Fruit fly (Drosophila melanogaster): ENCODE data around the gene Hs3st-B.

DNA sequence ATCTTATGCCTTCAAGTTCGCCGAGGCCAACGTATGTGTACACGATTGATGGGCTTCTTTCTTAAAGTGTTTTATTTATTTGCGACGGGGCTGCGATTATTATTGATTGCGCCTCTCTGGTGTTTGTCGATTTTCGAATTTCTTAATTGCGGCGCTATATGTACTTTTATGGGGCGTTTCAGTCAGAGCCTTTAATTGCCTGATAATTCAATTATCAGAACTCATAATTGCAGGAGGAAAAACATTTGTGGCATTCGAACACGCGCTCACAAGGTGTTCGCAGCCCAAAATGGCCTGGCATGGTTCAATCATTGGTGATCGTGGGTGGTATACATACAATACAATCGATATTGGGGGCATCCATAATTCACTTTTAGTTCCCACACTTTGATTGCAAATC, 37.8 kb downstream of the Hs3st-B start:
- TF ChIP-seq CG17186 (GFP tag; optimal IDR thresholded peaks at IDR 0.05) (no peak), CG11695 (GFP tag; IDR thresholded peaks at IDR 0.05) (no peak)
